Worm (Caenorhabditis elegans) whole organism, midembryonic: Measurements from ENCODE around the gene malt-1.

Source experiments
- T22C8.4 ChIP-seq: fragments of 200-800 bp; sonication (Bioruptor generic); IDR thresholded peaks from 2 replicates; pipeline ENCODE4 v1.3.6; 2022; ENCODE audit warnings: missing genetic modification characterization, missing compliant biosample characterization
- cog-1 ChIP-seq: sonication (generic microtip); optimal IDR thresholded peaks from 2 replicates; lab custom pipeline; 2016; ENCODE audit warnings: missing genetic modification characterization, missing compliant biosample characterization
- flt-1 ChIP-seq: fragments of 200-800 bp; sonication (Bioruptor generic); IDR thresholded peaks from 2 replicates; pipeline ENCODE4 v1.3.6; 2022; ENCODE audit warnings: missing genetic modification characterization, missing compliant biosample characterization
- klf-2 ChIP-seq: fragments of 200-800 bp; sonication (Bioruptor generic); conservative IDR thresholded peaks from 2 replicates; pipeline ENCODE4 v1.3.6; 2022; ENCODE audit warnings: missing genetic modification reagents, missing genetic modification characterization, missing compliant biosample characterization
- med-1 ChIP-seq: sonication (generic microtip); optimal IDR thresholded peaks from 2 replicates; lab custom pipeline; 2017; ENCODE audit warnings: missing genetic modification characterization, mild to moderate bottlenecking, missing compliant biosample characterization, antibody characterized with exemption, missing genetic modification reagents; ENCODE audit not compliant: insufficient read depth
- ref-1 ChIP-seq: fragments of 200-800 bp; sonication (Bioruptor generic); conservative IDR thresholded peaks from 2 replicates; pipeline ENCODE4 v1.3.6; 2022; ENCODE audit warnings: missing genetic modification reagents, missing genetic modification characterization, missing compliant biosample characterization
- tab-1 ChIP-seq: fragments of 200-800 bp; sonication (Bioruptor generic); IDR thresholded peaks from 2 replicates; pipeline ENCODE4 v1.3.6; 2022; ENCODE audit warnings: missing genetic modification characterization, missing compliant biosample characterization
- ztf-23 ChIP-seq: fragments of 200-800 bp; sonication (Bioruptor generic); IDR thresholded peaks from 2 replicates; pipeline ENCODE4 v1.3.6; 2022; ENCODE audit warnings: missing genetic modification reagents, missing genetic modification characterization, missing compliant biosample characterization
- ztf-29 ChIP-seq: fragments of 200-800 bp; sonication (Bioruptor generic); IDR thresholded peaks from 2 replicates; pipeline ENCODE4 v1.3.6; 2022; ENCODE audit warnings: missing genetic modification reagents, missing genetic modification characterization, missing compliant biosample characterization

ce11 chrII:6917710-6918109 lies 33.4 kb downstream of the malt-1 start, which contains the start of gene B0252.11:
- TF ChIP-seq ztf-29 (GFP tag; lab: Robert Waterston, UW) (no peak), cog-1 (tag; lab: Kevin White, UChicago) (no peak), flt-1 (GFP tag; lab: Robert Waterston, UW) (no peak), med-1 (GFP tag; lab: Kevin White, UChicago) (no peak), T22C8.4 (no peak), ztf-23 (GFP tag; lab: Robert Waterston, UW) (no peak), tab-1 (GFP tag; lab: Robert Waterston, UW) (no peak), ref-1 (GFP tag; lab: Robert Waterston, UW) (no peak), klf-2 (GFP tag; lab: Robert Waterston, UW) (no peak)
